Fruit fly (Drosophila melanogaster): ENCODE measurements around the gene CG42402.
"Not testable (repeated sequence)": the region's sequence is repeated elsewhere in the genome, so short reads cannot be mapped to it uniquely, and the experiment has no call there.

Gene CG42402

DNA sequence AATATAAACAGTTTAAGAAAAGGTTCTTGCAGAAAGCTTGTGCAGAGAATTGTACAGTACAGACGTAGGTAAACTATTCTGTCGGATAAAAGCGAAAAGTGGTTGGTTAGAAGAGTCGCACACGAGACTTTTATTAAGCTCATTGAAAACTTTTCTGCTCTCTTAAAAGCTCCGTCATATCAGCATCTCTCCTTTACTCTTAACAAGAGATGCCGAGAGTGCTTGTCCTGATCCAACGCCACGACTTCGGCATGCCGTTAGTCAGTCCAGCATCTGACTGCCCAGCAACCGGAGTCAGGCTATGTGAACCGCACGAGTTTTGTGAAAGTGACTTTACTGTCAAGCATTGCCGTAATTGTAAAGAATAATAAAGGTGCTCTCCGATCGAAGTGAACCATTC is at the start of gene CG42402:
Gene CG42402 (plus strand): TSS at position 282 of the 400 bp plus-strand sequence.
- TF ChIP-seq toe (GFP tag; optimal IDR thresholded peaks at IDR 0.05): no peak
- TF ChIP-seq kay (GFP tag; ENCODE audit: borderline replicate concordance): no peak
- no peak for TF ChIP-seq CG12768 (GFP tag; optimal IDR thresholded peaks at IDR 0.05)
- TF ChIP-seq Crg-1 (GFP tag; optimal IDR thresholded peaks at IDR 0.05): no peak
- TF ChIP-seq CG33017 (tag; optimal IDR thresholded peaks at IDR 0.05): no peak
- no peak for TF ChIP-seq Mnt (GFP tag; optimal IDR thresholded peaks at IDR 0.05)
- no peak for TF ChIP-seq CG7101 (tag; optimal IDR thresholded peaks at IDR 0.05)
- TF ChIP-seq bab1 (GFP tag; optimal IDR thresholded peaks at IDR 0.05): no peak
- TF ChIP-seq CG7045 (GFP tag; optimal IDR thresholded peaks at IDR 0.05): no peak
- TF ChIP-seq Hr96 (GFP tag; optimal IDR thresholded peaks at IDR 0.05): no peak
- TF ChIP-seq cnc (optimal IDR thresholded peaks at IDR 0.05): no peak
- TF ChIP-seq ovo (GFP tag; optimal IDR thresholded peaks at IDR 0.05): no peak
- no peak for TF ChIP-seq Clk (GFP tag; optimal IDR thresholded peaks at IDR 0.05)
- TF ChIP-seq tj (GFP tag; optimal IDR thresholded peaks at IDR 0.05): no peak
- TF ChIP-seq CG1620 (GFP tag; optimal IDR thresholded peaks at IDR 0.05): no peak
- no peak for TF ChIP-seq CG11617 (GFP tag; optimal IDR thresholded peaks at IDR 0.05)

DNA sequence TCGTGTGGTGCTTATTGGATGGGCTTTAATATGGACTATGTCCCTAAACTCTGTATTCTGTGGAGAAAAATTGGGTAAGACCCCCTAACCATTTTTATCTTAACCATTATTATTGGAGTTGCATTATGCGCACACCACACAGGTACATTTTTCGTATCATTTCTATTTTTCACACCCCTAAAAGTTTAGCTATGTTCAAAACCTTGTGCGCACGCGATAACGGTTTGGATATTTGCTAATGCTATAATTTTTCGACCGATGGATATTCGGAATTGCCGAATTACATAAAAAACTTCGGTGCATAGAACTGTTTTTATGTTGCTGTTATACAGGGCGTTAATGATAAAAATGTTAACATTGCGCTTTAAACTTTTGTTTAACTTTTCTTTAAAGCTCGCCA is 4.0 kb downstream of the CG42402 start:
- TF ChIP-seq CG1620 (GFP tag; optimal IDR thresholded peaks at IDR 0.05) (no peak), toe (GFP tag; optimal IDR thresholded peaks at IDR 0.05) (no peak)

DNA sequence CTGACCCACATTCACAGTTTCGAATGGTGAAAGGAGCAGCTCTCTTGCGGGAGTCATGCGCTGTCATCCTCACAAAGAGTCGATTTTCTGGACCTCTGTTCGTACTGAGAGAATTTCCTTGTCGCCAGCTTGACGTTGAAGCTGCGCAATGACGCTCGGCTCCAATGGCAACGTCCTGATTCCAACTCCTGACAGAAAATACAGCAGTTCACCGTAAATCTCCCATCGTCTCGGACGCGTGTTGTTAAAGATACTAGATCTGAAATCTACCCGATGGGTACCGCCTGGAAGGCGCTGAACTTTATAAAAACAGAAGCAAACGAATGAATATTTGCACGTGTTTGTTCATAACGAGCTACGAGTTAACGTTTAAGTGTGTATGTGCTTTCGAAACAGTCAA is 6.1 kb downstream of the CG42402 start:
- no peak for TF ChIP-seq CG33017 (tag; optimal IDR thresholded peaks at IDR 0.05)
- no peak for TF ChIP-seq toe (GFP tag; optimal IDR thresholded peaks at IDR 0.05)
- no peak for TF ChIP-seq Mnt (GFP tag; optimal IDR thresholded peaks at IDR 0.05)
- TF ChIP-seq CG12768 (GFP tag; optimal IDR thresholded peaks at IDR 0.05): no peak
- no peak for TF ChIP-seq CG1620 (GFP tag; optimal IDR thresholded peaks at IDR 0.05)
- no peak for TF ChIP-seq tj (GFP tag; optimal IDR thresholded peaks at IDR 0.05)
- TF ChIP-seq pad (GFP tag; optimal IDR thresholded peaks at IDR 0.05): no peak
- TF ChIP-seq CG7045 (GFP tag; optimal IDR thresholded peaks at IDR 0.05): no peak

DNA sequence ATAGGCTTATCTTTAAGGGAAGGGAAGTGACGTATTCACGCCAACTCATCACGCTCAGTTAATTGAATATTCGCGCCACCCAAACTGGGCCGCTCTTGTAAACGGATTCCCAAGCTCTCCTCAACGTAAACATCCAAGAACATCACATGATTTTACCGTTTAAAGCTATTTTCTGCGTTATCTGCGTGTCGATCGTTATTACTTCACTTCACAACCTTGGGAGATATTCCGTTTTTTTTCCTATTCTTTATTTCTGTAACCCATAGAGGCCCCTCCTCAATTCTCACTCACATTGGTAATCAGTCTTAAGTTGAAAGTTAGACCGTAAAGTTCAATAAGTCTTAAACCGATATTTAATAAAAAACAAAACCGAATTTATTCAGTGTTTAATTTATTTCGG is 48.4 kb downstream of the CG42402 start, which contains the start of gene Gfat1:
Gene Gfat1 (plus strand): TSS at position 301 of the 400 bp plus-strand sequence.
- TF ChIP-seq CG33017 (tag; optimal IDR thresholded peaks at IDR 0.05); tj (GFP tag; optimal IDR thresholded peaks at IDR 0.05); pad (GFP tag; optimal IDR thresholded peaks at IDR 0.05): not testable (repeated sequence)

DNA sequence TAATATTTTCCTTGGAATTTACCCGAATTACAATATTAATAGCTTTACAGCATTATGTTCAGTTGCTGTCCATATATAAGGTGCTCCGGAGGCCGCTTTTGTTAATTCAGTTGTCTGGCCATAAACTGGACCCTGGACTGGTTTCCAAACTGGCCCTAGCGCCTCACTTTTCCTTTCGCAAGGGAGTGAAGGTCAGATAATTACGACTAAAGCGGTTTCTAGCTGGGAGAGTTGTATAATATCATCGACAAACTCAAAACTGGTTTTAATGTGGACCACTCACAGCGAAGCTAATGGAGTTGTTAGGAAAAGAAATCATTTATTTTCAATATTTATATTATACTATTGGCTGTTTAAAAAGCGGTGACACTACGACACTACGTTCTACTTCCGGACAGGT is 49.8 kb downstream of the CG42402 start:
- TF ChIP-seq Mnt (GFP tag; optimal IDR thresholded peaks at IDR 0.05) (no peak), kay (GFP tag; ENCODE audit: borderline replicate concordance) (peak; percentile 65)

DNA sequence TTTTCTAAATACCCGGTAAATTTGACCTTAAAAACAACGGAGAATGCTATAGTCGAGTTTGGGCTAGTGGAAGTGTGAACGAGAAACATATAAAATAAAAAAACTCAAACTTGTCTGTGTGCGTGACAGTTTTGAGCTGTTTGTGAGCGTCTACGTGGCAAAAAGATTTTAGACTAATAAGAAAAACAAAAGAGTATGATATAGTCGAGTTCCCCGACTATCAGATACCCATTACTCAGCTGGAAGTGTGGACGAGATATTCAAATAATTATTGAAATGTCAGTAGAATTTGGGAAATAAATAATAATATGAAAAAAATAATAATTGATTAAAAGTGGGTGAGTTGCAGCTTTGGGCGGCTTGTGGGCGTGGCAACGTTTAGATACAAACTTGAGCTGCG is 50.6 kb downstream of the CG42402 start:
- TF ChIP-seq CG33017 (tag; optimal IDR thresholded peaks at IDR 0.05) (no peak), Crg-1 (GFP tag; optimal IDR thresholded peaks at IDR 0.05) (no peak), Mnt (GFP tag; optimal IDR thresholded peaks at IDR 0.05) (no peak), CG1620 (GFP tag; optimal IDR thresholded peaks at IDR 0.05) (no peak), cnc (optimal IDR thresholded peaks at IDR 0.05) (no peak), Hr96 (GFP tag; optimal IDR thresholded peaks at IDR 0.05) (no peak), CG11617 (GFP tag; optimal IDR thresholded peaks at IDR 0.05) (no peak), bab1 (GFP tag; optimal IDR thresholded peaks at IDR 0.05) (no peak), tj (GFP tag; optimal IDR thresholded peaks at IDR 0.05) (no peak), CG7101 (tag; optimal IDR thresholded peaks at IDR 0.05) (no peak)

DNA sequence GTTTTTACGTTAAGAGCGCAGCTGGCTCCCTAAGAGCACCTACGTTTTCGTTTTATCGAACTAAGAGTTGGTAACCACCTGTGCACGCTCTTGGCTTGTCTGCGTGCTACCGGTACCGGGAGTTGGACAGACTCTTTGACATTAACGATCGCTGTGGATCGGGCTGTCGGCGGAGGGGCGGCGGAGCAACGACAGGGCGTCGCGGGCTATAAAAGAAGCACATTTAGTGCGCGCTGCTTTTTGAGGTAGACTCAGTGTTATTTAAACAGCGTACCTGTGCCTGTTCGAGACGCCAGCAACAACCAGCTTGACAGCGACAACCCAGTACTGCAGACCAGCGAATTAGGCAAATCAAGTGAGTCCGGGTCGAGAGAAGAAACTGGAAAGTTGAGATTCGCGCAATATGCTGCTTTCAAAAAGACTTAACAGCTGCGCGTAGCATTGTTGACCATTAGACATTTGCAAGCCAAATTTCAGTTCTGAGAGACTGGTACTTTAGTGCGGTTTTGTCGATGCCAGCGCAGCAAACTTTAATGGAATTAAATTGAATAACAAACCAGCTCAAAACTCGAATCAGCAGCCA is 52.6 kb downstream of the CG42402 start:
- TF ChIP-seq CG33017 (tag; optimal IDR thresholded peaks at IDR 0.05) (no peak), bab1 (GFP tag; optimal IDR thresholded peaks at IDR 0.05) (no peak), pad (GFP tag; optimal IDR thresholded peaks at IDR 0.05) (no peak), kay (GFP tag; ENCODE audit: borderline replicate concordance) (no peak), CG7101 (tag; optimal IDR thresholded peaks at IDR 0.05) (no peak), CG7045 (GFP tag; optimal IDR thresholded peaks at IDR 0.05) (no peak), Mnt (GFP tag; optimal IDR thresholded peaks at IDR 0.05) (no peak), tj (GFP tag; optimal IDR thresholded peaks at IDR 0.05) (no peak), ovo (GFP tag; optimal IDR thresholded peaks at IDR 0.05) (no peak), cnc (optimal IDR thresholded peaks at IDR 0.05) (no peak), CG1620 (GFP tag; optimal IDR thresholded peaks at IDR 0.05) (no peak)
